Worm (Caenorhabditis elegans) whole organism, L4/young adult: ENCODE measurements around the gene Y48A5A.3.

Experiments used
- dao-5 ChIP-seq: sonication (generic microtip); optimal IDR thresholded peaks from 2 replicates; lab custom pipeline; 2016; ENCODE audit warnings: missing genotype, missing genetic modification characterization, moderate library complexity, missing compliant biosample characterization
- him-1 ChIP-seq: sonication (generic microtip); optimal IDR thresholded peaks from 2 replicates; lab custom pipeline; 2016; ENCODE audit warnings: missing genotype, missing genetic modification reagents, missing genetic modification characterization, missing compliant biosample characterization

DNA sequence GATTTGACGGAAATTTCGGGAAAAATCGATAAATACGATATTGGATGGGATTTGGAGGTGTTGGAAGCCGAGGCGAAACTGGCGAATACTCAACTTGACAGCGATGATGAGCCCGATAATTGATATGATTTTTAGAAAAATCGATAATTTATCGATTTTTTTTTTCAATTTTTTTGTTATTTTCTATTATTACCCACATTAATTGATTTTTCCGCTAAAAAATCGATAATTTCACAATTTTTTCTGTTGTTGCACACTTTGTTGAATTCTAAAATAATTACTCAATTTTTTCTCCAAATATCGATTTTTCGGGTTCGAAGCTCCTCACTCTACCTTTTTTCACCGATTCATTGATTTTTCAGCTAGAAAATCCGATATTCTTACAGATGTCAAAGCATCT, at the start of gene Y48A5A.3:
- TF ChIP-seq him-1 (no peak), dao-5 (no peak)
